Fruit fly (Drosophila melanogaster): ENCODE results near the gene CG9948.

- TF ChIP-seq CG6854 (GFP tag; optimal IDR thresholded peaks at IDR 0.05) (no peak), CG3032 (tag; optimal IDR thresholded peaks at IDR 0.05) (no peak), OdsH (GFP tag; optimal IDR thresholded peaks at IDR 0.05) (no peak), Eip93F (GFP tag; optimal IDR thresholded peaks at IDR 0.05) (no peak), Hr39 (GFP tag; optimal IDR thresholded peaks at IDR 0.05) (no peak), fd85E (GFP tag; optimal IDR thresholded peaks at IDR 0.05) (no peak), CG6163 (GFP tag; IDR thresholded peaks at IDR 0.05) (no peak), CG1621 (tag; optimal IDR thresholded peaks at IDR 0.05) (no peak), Sox102F (GFP tag; optimal IDR thresholded peaks at IDR 0.05) (no peak), Hr38 (GFP tag; optimal IDR thresholded peaks at IDR 0.05) (no peak), achi (GFP tag; optimal IDR thresholded peaks at IDR 0.05) (no peak), CG8319 (GFP tag; optimal IDR thresholded peaks at IDR 0.05) (no peak)
These were observed 42.0 kb upstream of the CG9948 start for dm6 chr3L:6913823-6914222.

All from whole organism, prepupa.